Fruit fly (Drosophila melanogaster): ENCODE results near the gene CG9399.

The CG9399 gene

DNA sequence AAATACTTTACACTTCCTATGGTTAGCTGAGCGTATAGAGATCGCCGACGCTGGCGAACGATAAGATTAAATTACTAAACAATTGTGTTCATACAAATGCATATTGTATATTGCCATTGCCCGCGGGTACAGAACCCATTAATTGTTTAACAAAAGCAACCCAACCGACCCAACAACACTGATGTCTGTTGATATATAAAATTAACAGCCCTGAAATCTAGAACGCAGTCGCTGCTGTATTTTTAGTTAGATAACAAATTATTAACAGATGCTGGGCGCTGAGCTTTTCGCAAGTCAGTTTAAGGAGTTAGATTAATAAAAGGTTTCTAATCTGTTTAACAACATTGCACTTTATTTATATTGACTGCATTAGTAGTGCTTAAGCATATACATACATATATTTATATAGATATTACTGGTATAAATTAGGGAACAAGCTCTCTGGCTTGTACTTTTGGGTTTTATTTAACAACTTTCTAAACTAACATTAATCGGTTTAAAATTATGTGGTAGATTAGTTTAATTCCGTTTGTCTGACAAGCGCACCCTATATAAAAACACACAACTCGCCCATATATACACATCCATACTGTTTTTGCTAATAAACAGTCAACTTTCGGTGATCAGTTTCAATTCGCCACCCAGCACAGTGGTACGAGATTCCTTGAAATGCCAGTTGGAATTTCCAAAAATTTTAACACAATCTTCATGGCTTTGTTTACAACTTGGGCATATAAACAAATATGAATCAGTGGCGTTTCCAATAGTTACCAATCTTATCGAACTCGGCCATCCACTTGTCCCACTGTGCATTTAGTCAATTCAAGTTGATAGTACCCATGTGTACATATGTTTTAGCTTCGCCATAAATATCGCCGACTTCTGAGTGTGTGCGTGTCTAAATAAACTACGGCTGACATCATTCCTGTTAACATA is 45.8 kb downstream of the CG9399 start (continued):
- TF ChIP-seq CG16779 (GFP tag; IDR thresholded peaks at IDR 0.05) (peak; percentile 95), danr (GFP tag; IDR thresholded peaks at IDR 0.05) (peak; percentile 78), CG3065 (GFP tag; optimal IDR thresholded peaks at IDR 0.05) (peak; percentile 45), otp (GFP tag; IDR thresholded peaks at IDR 0.05) (peak; percentile 85), Awh (GFP tag; IDR thresholded peaks at IDR 0.05) (peak; percentile 71), CG10366 (GFP tag; IDR thresholded peaks at IDR 0.05) (peak; percentile 83), CG7987 (GFP tag; optimal IDR thresholded peaks at IDR 0.05) (peak; percentile 92), CG4424 (GFP tag; optimal IDR thresholded peaks at IDR 0.05) (peak; percentile 84), CG4730 (GFP tag; IDR thresholded peaks at IDR 0.05) (peak; percentile 81), HLH3B (GFP tag; IDR thresholded peaks at IDR 0.05) (peak; percentile 90), Atf3 (GFP tag; optimal IDR thresholded peaks at IDR 0.05) (peak; percentile 57), Dad (GFP tag; optimal IDR thresholded peaks at IDR 0.05) (peak; percentile 90), CG1603 (tag; optimal IDR thresholded peaks at IDR 0.05) (no peak), Oaz (GFP tag; IDR thresholded peaks at IDR 0.05) (peak; percentile 68), chm (GFP tag; IDR thresholded peaks at IDR 0.05) (peak; percentile 90), Ada2b (GFP tag; IDR thresholded peaks at IDR 0.05) (peak; percentile 96), onecut (GFP tag; IDR thresholded peaks at IDR 0.05) (peak; percentile 78), gcm (GFP tag; optimal IDR thresholded peaks at IDR 0.05) (peak; percentile 43), ken (GFP tag; IDR thresholded peaks at IDR 0.05) (peak; percentile 79; the same call in 2 of the 3 replicates), CG13424 (tag; optimal IDR thresholded peaks at IDR 0.05) (peak; percentile 63), pan (optimal IDR thresholded peaks at IDR 0.05) (no peak), pan (GFP tag; optimal IDR thresholded peaks at IDR 0.05 in 1 of 2, IDR thresholded peaks at IDR 0.05 in 1 of 2) (peak in 1 of 2 experiments; percentile 94), fd102C (GFP tag; optimal IDR thresholded peaks at IDR 0.05) (no peak), GATAe (GFP tag; conservative IDR thresholded peaks at IDR 0.05) (peak; percentile 93), gsb-n (tag; optimal IDR thresholded peaks at IDR 0.05) (peak; percentile 31), CG4360 (GFP tag; IDR thresholded peaks at IDR 0.05) (peak; percentile 12; the same call in 1 of the 2 replicates), toy (GFP tag; IDR thresholded peaks at IDR 0.05) (peak; percentile 84), D19B (GFP tag; optimal IDR thresholded peaks at IDR 0.05) (peak; percentile 87), kay (GFP tag; optimal IDR thresholded peaks at IDR 0.05) (peak; percentile 86), btn (GFP tag; optimal IDR thresholded peaks at IDR 0.05) (peak; percentile 73), CG11093 (GFP tag; IDR thresholded peaks at IDR 0.05) (peak; percentile 66; the same call in 2 of the 3 replicates), amos (GFP tag; IDR thresholded peaks at IDR 0.05; ENCODE audit: partially characterized antibody) (no peak), CG6272 (GFP tag; IDR thresholded peaks at IDR 0.05) (peak; percentile 88), CG2712 (tag; optimal IDR thresholded peaks at IDR 0.05) (peak; percentile 81), wor (GFP tag; IDR thresholded peaks at IDR 0.05) (peak; percentile 48; the same call in 1 of the 2 replicates), Hr39 (optimal IDR thresholded peaks at IDR 0.05) (no peak), CG14710 (tag; optimal IDR thresholded peaks at IDR 0.05) (peak; percentile 35), pb (GFP tag; optimal IDR thresholded peaks at IDR 0.05) (peak; percentile 88), ash1 (GFP tag; optimal IDR thresholded peaks at IDR 0.05) (peak; percentile 75), Dref (GFP tag; IDR thresholded peaks at IDR 0.05) (peak; percentile 46; the same call in 1 of the 2 replicates), tap (tag; optimal IDR thresholded peaks at IDR 0.05) (peak; percentile 86), Ravus (GFP tag; IDR thresholded peaks at IDR 0.05) (peak; percentile 84), lilli (GFP tag; optimal IDR thresholded peaks at IDR 0.05) (peak; percentile 90), CG2678 (tag; optimal IDR thresholded peaks at IDR 0.05) (peak; percentile 91), CG6654 (GFP tag; optimal IDR thresholded peaks at IDR 0.05) (peak; percentile 74), CG15601 (tag; optimal IDR thresholded peaks at IDR 0.05) (no peak), H2.0 (GFP tag; IDR thresholded peaks at IDR 0.05) (peak; percentile 82), CG11560 (tag; IDR thresholded peaks at IDR 0.05) (peak; percentile 77; the same call in 2 of the 3 replicates), Trl (optimal IDR thresholded peaks at IDR 0.05) (no peak), Trl (GFP tag; optimal IDR thresholded peaks at IDR 0.05) (peak; percentile 96)

Measured in whole organism, embryonic.